Worm (Caenorhabditis elegans) whole organism, midembryonic: Measurements from ENCODE around the gene ifet-1.
A peak's percentile ranks its signal among the peaks of the same experiment; 100 is the strongest.

Experiments
- T22C8.4 ChIP-seq: fragments of 200-800 bp; sonication (Bioruptor generic); IDR thresholded peaks from 2 replicates; pipeline ENCODE4 v1.3.6; 2022; ENCODE audit warnings: missing genetic modification characterization, missing compliant biosample characterization
- cog-1 ChIP-seq: sonication (generic microtip); optimal IDR thresholded peaks from 2 replicates; lab custom pipeline; 2016; ENCODE audit warnings: missing genetic modification characterization, missing compliant biosample characterization
- flt-1 ChIP-seq: fragments of 200-800 bp; sonication (Bioruptor generic); IDR thresholded peaks from 2 replicates; pipeline ENCODE4 v1.3.6; 2022; ENCODE audit warnings: missing genetic modification characterization, missing compliant biosample characterization
- klf-2 ChIP-seq: fragments of 200-800 bp; sonication (Bioruptor generic); conservative IDR thresholded peaks from 2 replicates; pipeline ENCODE4 v1.3.6; 2022; ENCODE audit warnings: missing genetic modification reagents, missing genetic modification characterization, missing compliant biosample characterization
- med-1 ChIP-seq: sonication (generic microtip); optimal IDR thresholded peaks from 2 replicates; lab custom pipeline; 2017; ENCODE audit warnings: missing genetic modification characterization, mild to moderate bottlenecking, missing compliant biosample characterization, antibody characterized with exemption, missing genetic modification reagents; ENCODE audit not compliant: insufficient read depth
- ref-1 ChIP-seq: fragments of 200-800 bp; sonication (Bioruptor generic); conservative IDR thresholded peaks from 2 replicates; pipeline ENCODE4 v1.3.6; 2022; ENCODE audit warnings: missing genetic modification reagents, missing genetic modification characterization, missing compliant biosample characterization
- tab-1 ChIP-seq: fragments of 200-800 bp; sonication (Bioruptor generic); IDR thresholded peaks from 2 replicates; pipeline ENCODE4 v1.3.6; 2022; ENCODE audit warnings: missing genetic modification characterization, missing compliant biosample characterization
- ztf-23 ChIP-seq: fragments of 200-800 bp; sonication (Bioruptor generic); IDR thresholded peaks from 2 replicates; pipeline ENCODE4 v1.3.6; 2022; ENCODE audit warnings: missing genetic modification reagents, missing genetic modification characterization, missing compliant biosample characterization
- ztf-29 ChIP-seq: fragments of 200-800 bp; sonication (Bioruptor generic); IDR thresholded peaks from 2 replicates; pipeline ENCODE4 v1.3.6; 2022; ENCODE audit warnings: missing genetic modification reagents, missing genetic modification characterization, missing compliant biosample characterization

Gene ifet-1

DNA sequence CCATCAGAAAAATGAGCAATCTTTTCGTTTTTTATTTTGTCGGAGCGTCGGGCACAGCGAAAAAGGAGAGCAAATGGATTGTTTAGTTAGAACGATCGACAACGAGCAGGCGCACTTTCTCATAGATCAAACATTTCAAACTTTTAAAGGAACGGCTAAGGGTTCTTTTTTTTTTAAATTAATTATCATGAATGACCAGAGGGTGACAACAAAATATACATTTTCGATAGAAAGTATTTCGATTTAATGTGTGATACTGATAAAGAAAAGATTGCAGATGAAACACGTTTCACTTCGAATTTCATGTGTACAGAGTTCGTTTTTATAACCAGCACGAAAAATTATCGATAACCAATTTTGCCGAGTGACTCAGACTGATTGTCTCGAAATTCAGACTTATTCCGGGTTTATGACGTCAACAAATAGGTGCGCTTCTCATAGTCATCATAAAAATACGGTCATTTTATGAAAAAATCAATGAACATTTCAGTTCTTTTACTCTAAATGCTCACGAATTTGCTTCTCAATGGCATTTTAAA, 31.7 kb upstream of the ifet-1 start:
- no peak for TF ChIP-seq flt-1 (GFP tag; lab: Robert Waterston, UW)
- TF ChIP-seq ztf-23 (GFP tag; lab: Robert Waterston, UW), result no peak
- TF ChIP-seq med-1 (GFP tag; lab: Kevin White, UChicago), result no peak
- no peak for TF ChIP-seq ref-1 (GFP tag; lab: Robert Waterston, UW)
- TF ChIP-seq cog-1 (tag; lab: Kevin White, UChicago), result no peak
- no peak for TF ChIP-seq tab-1 (GFP tag; lab: Robert Waterston, UW)
- no peak for TF ChIP-seq klf-2 (GFP tag; lab: Robert Waterston, UW)
- no peak for TF ChIP-seq T22C8.4 (GFP tag; lab: Robert Waterston, UW)
- no peak for TF ChIP-seq ztf-29

DNA sequence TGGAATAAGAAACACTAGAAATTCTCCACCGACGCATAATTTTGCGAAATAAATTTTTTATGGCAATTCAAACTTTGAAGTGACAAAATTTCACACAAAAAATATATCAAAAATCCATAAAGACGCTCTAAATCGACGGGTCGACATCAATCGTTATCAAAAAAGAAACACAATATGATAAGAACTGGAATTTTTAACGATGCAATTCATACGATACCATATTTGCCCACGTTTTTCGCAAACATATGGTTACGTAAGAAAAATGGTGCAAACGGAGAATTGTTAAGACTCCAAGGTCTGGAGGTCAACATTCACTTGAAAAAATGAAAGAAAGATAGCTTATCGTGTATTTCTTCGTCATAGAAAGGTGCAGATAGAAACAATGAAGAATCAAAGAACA, 31.2 kb upstream of the ifet-1 start:
- TF ChIP-seq cog-1 (tag; lab: Kevin White, UChicago), result no peak

DNA sequence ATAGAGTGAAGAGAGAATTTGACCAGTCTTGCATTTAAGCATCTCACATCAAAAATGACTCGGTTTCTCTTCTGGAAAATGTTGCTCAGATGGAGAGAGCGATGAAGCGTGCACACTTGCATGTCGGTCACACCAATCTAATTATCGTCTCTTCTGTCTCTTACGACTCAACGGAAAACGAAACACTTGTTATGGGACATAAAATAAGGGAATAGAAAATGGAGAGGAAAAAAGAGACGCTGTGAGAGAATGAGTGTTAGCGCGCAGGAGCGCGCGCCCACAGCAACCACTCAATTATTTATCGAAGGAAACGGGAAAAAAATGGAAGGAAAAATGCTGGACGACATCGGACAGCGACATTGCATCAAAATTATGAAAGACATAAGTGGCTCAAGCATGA, 30.8 kb upstream of the ifet-1 start:
- TF ChIP-seq tab-1 (GFP tag; lab: Robert Waterston, UW) (no peak), T22C8.4 (GFP tag; lab: Robert Waterston, UW) (no peak), ztf-23 (GFP tag; lab: Robert Waterston, UW) (no peak), ztf-29 (no peak), klf-2 (GFP tag; lab: Robert Waterston, UW) (no peak), flt-1 (GFP tag; lab: Robert Waterston, UW) (no peak), cog-1 (tag; lab: Kevin White, UChicago) (no peak), med-1 (GFP tag; lab: Kevin White, UChicago) (no peak)

DNA sequence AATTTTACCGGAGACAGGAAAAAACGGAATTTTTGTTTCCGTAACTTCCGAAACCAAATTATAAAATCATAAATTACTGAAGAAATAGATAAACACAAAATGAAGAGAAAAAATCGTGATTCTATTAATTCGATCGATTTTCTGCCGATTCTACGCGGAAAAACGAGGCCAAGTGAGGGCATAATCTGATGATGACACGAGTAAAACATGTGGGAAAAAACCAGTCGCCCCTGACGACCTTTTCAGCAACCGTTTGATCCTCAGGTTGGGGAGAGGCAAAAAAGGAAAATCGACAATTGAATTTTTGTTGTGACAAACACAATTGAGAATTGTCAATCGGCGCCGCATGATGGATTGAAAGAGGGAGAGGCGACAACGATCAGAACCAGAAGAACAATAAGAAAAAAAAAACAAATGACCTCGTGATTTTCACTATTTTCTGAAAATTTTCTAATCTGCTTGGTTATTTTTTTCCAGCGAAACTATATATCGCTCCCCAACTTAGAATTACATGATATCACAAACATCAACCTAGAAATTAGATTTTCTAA, 30.1 kb upstream of the ifet-1 start:
- TF ChIP-seq ztf-29 (no peak), ztf-23 (GFP tag; lab: Robert Waterston, UW) (no peak), klf-2 (GFP tag; lab: Robert Waterston, UW) (no peak), flt-1 (GFP tag; lab: Robert Waterston, UW) (no peak)

DNA sequence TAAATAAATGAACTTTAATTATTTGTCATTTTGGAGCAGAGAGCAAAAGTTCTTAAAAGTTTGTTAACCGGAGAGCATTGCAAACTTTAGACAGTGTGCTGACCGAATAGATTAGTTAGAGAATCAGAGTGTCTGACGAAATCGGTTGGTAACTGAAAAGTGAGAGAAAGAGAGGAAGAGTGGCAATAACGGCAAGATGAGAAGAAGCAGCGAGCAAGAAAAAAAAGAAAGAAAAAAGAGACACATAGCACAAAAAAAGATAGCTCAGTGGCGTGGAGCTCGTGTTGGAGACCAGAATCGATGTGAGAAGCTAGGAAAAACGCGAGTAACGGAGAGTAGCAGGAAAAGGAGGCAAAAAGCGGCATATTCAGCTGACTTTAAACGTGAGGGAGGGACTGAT, 29.4 kb upstream of the ifet-1 start:
- no peak for TF ChIP-seq cog-1 (tag; lab: Kevin White, UChicago)
- no peak for TF ChIP-seq tab-1 (GFP tag; lab: Robert Waterston, UW)

DNA sequence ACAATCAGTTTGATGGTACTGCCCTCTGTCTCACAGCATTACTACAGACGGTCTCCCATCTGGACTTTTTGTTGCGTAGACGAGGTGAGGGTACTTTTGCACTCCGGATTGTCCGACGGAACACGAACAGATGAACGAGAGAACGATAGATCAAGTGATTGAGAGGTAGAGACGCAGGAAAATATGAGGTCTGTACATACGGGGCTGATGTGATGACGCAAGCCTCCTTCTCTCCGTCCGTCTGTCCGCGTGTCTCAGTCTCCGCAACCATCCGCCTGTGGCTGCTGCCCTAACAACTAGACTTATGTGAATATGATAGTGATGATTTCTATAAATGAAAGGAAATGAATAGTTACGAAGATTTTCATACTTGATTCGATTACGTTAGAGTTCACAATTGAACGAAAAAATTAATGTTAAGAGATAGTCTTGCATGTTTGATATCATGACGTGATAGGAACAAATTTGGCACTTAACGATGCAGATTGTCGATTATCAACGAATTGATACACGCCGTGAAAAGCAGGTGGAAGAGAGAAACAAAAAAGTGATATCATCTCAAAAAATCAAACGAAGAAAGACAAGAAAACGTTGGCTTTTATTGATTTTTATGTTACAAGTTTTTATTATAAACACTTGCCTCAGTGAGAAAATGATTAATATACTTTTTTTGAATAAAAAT, 27.8 kb upstream of the ifet-1 start:
- peak; percentile 60 for TF ChIP-seq flt-1 (GFP tag; lab: Robert Waterston, UW)
- peak; percentile 20; the same call in 1 of the 2 replicates for TF ChIP-seq ztf-29
- TF ChIP-seq cog-1 (tag; lab: Kevin White, UChicago), result peak; percentile 28
- TF ChIP-seq klf-2 (GFP tag; lab: Robert Waterston, UW), result no peak
- no peak for TF ChIP-seq med-1 (GFP tag; lab: Kevin White, UChicago)

DNA sequence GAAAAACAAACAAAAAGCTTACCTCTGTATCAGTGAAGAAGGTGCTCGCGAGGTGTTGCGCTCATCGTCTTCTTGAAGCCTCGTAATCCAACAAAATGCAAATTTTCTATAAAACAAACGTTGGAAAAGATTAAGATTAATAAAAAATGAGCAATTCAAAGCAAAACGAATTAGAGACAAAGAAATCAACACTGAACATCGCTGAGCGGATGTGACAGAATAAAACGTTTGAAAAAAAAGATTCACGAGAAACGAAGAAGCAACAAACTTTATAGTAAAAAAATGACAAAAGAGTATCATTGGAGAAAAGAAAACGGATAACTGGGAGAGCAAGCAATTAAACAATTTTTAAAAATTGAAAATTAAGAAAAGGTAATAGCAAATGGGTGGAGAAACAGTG, 24.0 kb upstream of the ifet-1 start, which contains the start of the genes C07G2.5 and atf-7:
C07G2.5 (minus strand) TSS at position 101 of the 400 bp plus-strand sequence.
atf-7 (minus strand) TSS at position 108 of the 400 bp plus-strand sequence.
- TF ChIP-seq ztf-23 (GFP tag; lab: Robert Waterston, UW) (no peak), T22C8.4 (GFP tag; lab: Robert Waterston, UW) (no peak), tab-1 (GFP tag; lab: Robert Waterston, UW) (no peak), flt-1 (GFP tag; lab: Robert Waterston, UW) (no peak), cog-1 (tag; lab: Kevin White, UChicago) (no peak), ztf-29 (no peak), med-1 (GFP tag; lab: Kevin White, UChicago) (no peak), ref-1 (GFP tag; lab: Robert Waterston, UW) (no peak), klf-2 (GFP tag; lab: Robert Waterston, UW) (no peak)

DNA sequence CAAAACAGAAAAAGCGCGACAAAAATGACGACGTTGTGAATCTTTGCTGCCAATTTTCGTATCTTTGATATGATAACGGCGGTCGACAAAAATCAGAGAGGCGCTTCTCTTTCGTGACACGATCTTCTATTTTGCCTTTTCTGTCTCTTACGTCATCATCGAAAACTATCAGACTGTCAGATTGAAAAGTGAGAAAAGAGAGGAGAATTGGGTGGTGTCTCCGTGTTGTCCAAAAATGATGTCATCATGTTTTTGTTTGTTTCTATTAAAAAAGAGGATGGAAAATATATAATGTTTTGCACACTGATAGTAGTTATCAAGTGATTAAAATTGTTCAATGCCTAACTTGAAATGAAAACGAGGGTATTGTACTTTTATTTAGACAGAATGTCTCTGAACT, 21.1 kb upstream of the ifet-1 start:
- TF ChIP-seq ztf-29 (no peak), med-1 (GFP tag; lab: Kevin White, UChicago) (no peak)

DNA sequence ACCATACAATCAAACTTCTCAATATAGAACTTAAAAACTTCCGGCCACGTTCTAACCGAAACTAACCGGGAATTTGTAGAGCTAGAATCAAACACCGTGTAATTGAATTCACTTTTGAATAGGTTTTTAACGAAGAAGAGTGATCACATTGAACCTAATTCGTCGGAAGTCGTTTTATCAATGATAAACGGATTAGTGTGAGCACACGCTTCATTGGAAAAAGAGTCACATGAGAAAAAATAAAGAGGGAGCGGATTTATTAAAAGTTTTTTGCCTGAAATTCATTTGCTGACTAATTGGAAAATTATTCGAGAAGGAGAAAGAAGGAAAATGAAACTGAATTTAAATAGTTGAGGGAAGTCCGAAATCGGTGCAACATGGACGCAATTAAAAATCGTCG, 20.7 kb upstream of the ifet-1 start:
- no peak for TF ChIP-seq cog-1 (tag; lab: Kevin White, UChicago)
- TF ChIP-seq flt-1 (GFP tag; lab: Robert Waterston, UW), result no peak
- no peak for TF ChIP-seq ztf-23 (GFP tag; lab: Robert Waterston, UW)
- no peak for TF ChIP-seq med-1 (GFP tag; lab: Kevin White, UChicago)
- no peak for TF ChIP-seq tab-1 (GFP tag; lab: Robert Waterston, UW)
- no peak for TF ChIP-seq ztf-29
- no peak for TF ChIP-seq klf-2 (GFP tag; lab: Robert Waterston, UW)
- no peak for TF ChIP-seq ref-1 (GFP tag; lab: Robert Waterston, UW)
- TF ChIP-seq T22C8.4 (GFP tag; lab: Robert Waterston, UW), result no peak

DNA sequence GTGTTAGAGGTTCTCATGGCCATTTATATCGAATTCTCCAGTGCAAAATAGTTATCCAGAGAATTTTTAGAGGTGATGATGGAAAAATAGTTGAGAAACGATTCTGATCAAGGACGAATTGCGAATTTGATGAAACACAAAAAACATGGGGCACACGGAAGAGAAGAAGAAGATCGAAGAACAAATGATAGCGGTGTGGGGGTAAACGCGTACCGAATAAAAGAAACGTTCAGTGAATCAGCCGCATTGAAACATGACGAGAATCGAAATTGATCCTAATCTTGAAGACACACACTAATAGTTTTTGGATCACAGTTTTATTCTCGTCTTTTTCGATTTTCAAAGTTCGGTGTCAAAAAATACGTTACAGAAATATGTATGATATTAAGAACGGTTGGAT, 20.3 kb upstream of the ifet-1 start:
- TF ChIP-seq med-1 (GFP tag; lab: Kevin White, UChicago), result no peak
- TF ChIP-seq T22C8.4 (GFP tag; lab: Robert Waterston, UW), result no peak
- TF ChIP-seq ref-1 (GFP tag; lab: Robert Waterston, UW), result no peak
- no peak for TF ChIP-seq klf-2 (GFP tag; lab: Robert Waterston, UW)
- TF ChIP-seq ztf-29, result no peak
- TF ChIP-seq cog-1 (tag; lab: Kevin White, UChicago), result no peak
- TF ChIP-seq ztf-23 (GFP tag; lab: Robert Waterston, UW), result no peak
- no peak for TF ChIP-seq flt-1 (GFP tag; lab: Robert Waterston, UW)
- no peak for TF ChIP-seq tab-1 (GFP tag; lab: Robert Waterston, UW)
